Worm (Caenorhabditis elegans) whole organism, young adult: ENCODE measurements around the gene edg-1.

Source experiments
- F39B2.1 ChIP-seq: fragments of 200-800 bp; sonication (Bioruptor generic); IDR thresholded peaks from 2 replicates; pipeline ENCODE4 v1.3.6; 2022; ENCODE audit warnings: missing genetic modification reagents, missing genetic modification characterization, missing compliant biosample characterization
- F55B11.4 ChIP-seq: sonication (generic microtip); optimal IDR thresholded peaks from 2 replicates; lab custom pipeline; 2016; ENCODE audit warnings: missing compliant biosample characterization, missing genetic modification characterization, borderline replicate concordance; ENCODE audit not compliant: insufficient read depth
- F57A8.1 ChIP-seq: fragments of 200-800 bp; sonication (Bioruptor generic); optimal IDR thresholded peaks from 2 replicates; lab custom pipeline; 2018; ENCODE audit warnings: mild to moderate bottlenecking, missing genetic modification characterization, moderate library complexity, missing compliant biosample characterization
- F57C9.4 ChIP-seq: sonication (generic microtip); optimal IDR thresholded peaks from 2 replicates; lab custom pipeline; 2017; ENCODE audit warnings: mild to moderate bottlenecking, missing genetic modification characterization, missing compliant biosample characterization
- aptf-2 ChIP-seq: fragments of 200-800 bp; sonication (Bioruptor generic); conservative IDR thresholded peaks from 2 replicates; pipeline ENCODE4 v1.3.6; 2022; ENCODE audit warnings: missing genetic modification reagents, missing genetic modification characterization, missing compliant biosample characterization
- attf-5 ChIP-seq: fragments of 200-800 bp; sonication (Bioruptor generic); optimal IDR thresholded peaks from 2 replicates; lab custom pipeline; 2018; ENCODE audit warnings: mild to moderate bottlenecking, missing genetic modification characterization, missing compliant biosample characterization
- ceh-100 ChIP-seq: fragments of 200-800 bp; sonication (Bioruptor generic); IDR thresholded peaks from 2 replicates; pipeline ENCODE4 v1.3.6; 2022; ENCODE audit warnings: missing genetic modification reagents, missing genetic modification characterization, missing compliant biosample characterization
- ceh-79 ChIP-seq: sonication (generic microtip); optimal IDR thresholded peaks from 2 replicates; lab custom pipeline; 2017; ENCODE audit warnings: mild to moderate bottlenecking, missing genetic modification characterization, missing compliant biosample characterization
- dpff-1 ChIP-seq: sonication (generic microtip); optimal IDR thresholded peaks from 2 replicates; lab custom pipeline; 2017; ENCODE audit warnings: mild to moderate bottlenecking, missing genetic modification characterization, missing compliant biosample characterization
- let-526 ChIP-seq: fragments of 200-800 bp; sonication (Bioruptor generic); IDR thresholded peaks from 2 replicates; pipeline ENCODE4 v1.3.6; 2022; ENCODE audit warnings: missing genetic modification reagents, missing genetic modification characterization, missing compliant biosample characterization
- let-607 ChIP-seq, 2 experiments: fragments of 200-800 bp in 1 of 2; sonication (Bioruptor generic) in 1 of 2; sonication (generic microtip) in 1 of 2; optimal IDR thresholded peaks; 2 replicates each; lab custom pipeline; 2016 to 2018; ENCODE audit warnings: mild to moderate bottlenecking in 2 of 2, missing compliant biosample characterization in 2 of 2, missing genetic modification characterization in 2 of 2, moderate library complexity in 2 of 2, missing genotype in 1 of 2
- nhr-120 ChIP-seq: fragments of 200-800 bp; sonication (Bioruptor generic); IDR thresholded peaks from 2 replicates; pipeline ENCODE4 v1.3.6; 2022; ENCODE audit warnings: missing genetic modification characterization, missing compliant biosample characterization
- sea-2 ChIP-seq: fragments of 200-800 bp; sonication (Bioruptor generic); IDR thresholded peaks from 2 replicates; pipeline ENCODE4 v1.3.6; 2022; ENCODE audit warnings: missing genetic modification characterization, missing compliant biosample characterization
- ztf-25 ChIP-seq: fragments of 200-800 bp; sonication (Bioruptor generic); IDR thresholded peaks from 2 replicates; pipeline ENCODE4 v1.3.6; 2022; ENCODE audit warnings: missing genetic modification reagents, missing genetic modification characterization, missing compliant biosample characterization

- TF ChIP-seq sea-2 (no peak), let-526 (no peak), nhr-120 (GFP tag; lab: Robert Waterston, UW) (no peak), attf-5 (no peak), F55B11.4 (tag; lab: Kevin White, UChicago) (no peak), ztf-25 (GFP tag; lab: Robert Waterston, UW) (no peak), F57A8.1 (GFP tag; lab: Kevin White, UChicago) (no peak), F57C9.4 (no peak), ceh-79 (tag; lab: Kevin White, UChicago) (no peak), aptf-2 (GFP tag; lab: Robert Waterston, UW) (no peak), F39B2.1 (GFP tag; lab: Robert Waterston, UW) (no peak), ceh-100 (GFP tag; lab: Robert Waterston, UW) (no peak), dpff-1 (tag; lab: Kevin White, UChicago) (no peak), let-607 (tag; optimal IDR thresholded peaks at IDR 0.05; lab: Kevin White, UChicago) (no peak)
Observed at ce11 chrIV:11271262-11271661, 49.3 kb upstream of the edg-1 start, which contains the start of gene nhr-7.
